Worm (Caenorhabditis elegans): ENCODE data around the gene E02H9.1.
A peak's percentile ranks its signal among the peaks of the same experiment; 100 is the strongest.
"Not testable (repeated sequence)": the region's sequence is repeated elsewhere in the genome, so short reads cannot be mapped to it uniquely, and the experiment has no call there.

Gene E02H9.1

ce11 chrIII:2426122-2426521 lies 42.2 kb upstream of the E02H9.1 start, which contains the start of gene W04B5.8:
Gene W04B5.8 (plus strand): TSS chrIII:2426316.
- TF ChIP-seq ccch-3 (GFP tag; optimal IDR thresholded peaks at IDR 0.05): no peak
- no peak for TF ChIP-seq B0019.2 (GFP tag; conservative IDR thresholded peaks at IDR 0.05)
- peak; percentile 76 for TF ChIP-seq hmg-1.2 (GFP tag; IDR thresholded peaks at IDR 0.05)

ce11 chrIII:2432925-2433324 lies 35.4 kb upstream of the E02H9.1 start:
- peak; percentile 56 for TF ChIP-seq hmg-1.2 (GFP tag; IDR thresholded peaks at IDR 0.05)
- no peak for TF ChIP-seq bed-1 (GFP tag; IDR thresholded peaks at IDR 0.05)
- no peak for TF ChIP-seq T07F8.4 (tag; optimal IDR thresholded peaks at IDR 0.05)

ce11 chrIII:2435373-2435772 lies 32.9 kb upstream of the E02H9.1 start, which contains the start of gene W04B5.6:
Gene W04B5.6 (minus strand): TSS chrIII:2435473.
- not testable (repeated sequence) for TF ChIP-seq egrh-3 (GFP tag; IDR thresholded peaks at IDR 0.05); athp-1 (tag; optimal IDR thresholded peaks at IDR 0.05); ztf-22 (GFP tag; optimal IDR thresholded peaks at IDR 0.05)

- TF ChIP-seq dox-1 (GFP tag; IDR thresholded peaks at IDR 0.05); ztf-28 (GFP tag; IDR thresholded peaks at IDR 0.05); B0019.2 (GFP tag; conservative IDR thresholded peaks at IDR 0.05): not testable (repeated sequence)
Measured at ce11 chrIII:2435805-2436204, 32.5 kb upstream of the E02H9.1 start, which contains the start of gene E02H9.6. Gene E02H9.6 (plus strand): TSS chrIII:2436105.

- no peak for TF ChIP-seq snpc-3.4 (tag; optimal IDR thresholded peaks at IDR 0.05)
- TF ChIP-seq lin-40 (tag; optimal IDR thresholded peaks at IDR 0.05): no peak
- no peak for TF ChIP-seq dox-1 (GFP tag; IDR thresholded peaks at IDR 0.05)
- no peak for TF ChIP-seq attf-6 (GFP tag; IDR thresholded peaks at IDR 0.05)
- TF ChIP-seq F37B4.10 (GFP tag; IDR thresholded peaks at IDR 0.05): no peak
- TF ChIP-seq F52B5.7 (tag; optimal IDR thresholded peaks at IDR 0.05): no peak
- no peak for TF ChIP-seq tbx-9 (tag; optimal IDR thresholded peaks at IDR 0.05; ENCODE audit: borderline replicate concordance)
- TF ChIP-seq cebp-1 (GFP tag; IDR thresholded peaks at IDR 0.05): no peak
- no peak for TF ChIP-seq cebp-1 (tag; optimal IDR thresholded peaks at IDR 0.05)
- TF ChIP-seq mel-28 (tag; optimal IDR thresholded peaks at IDR 0.05; ENCODE audit: borderline replicate concordance): no peak
- TF ChIP-seq ceh-100 (GFP tag; IDR thresholded peaks at IDR 0.05): no peak
- no peak for TF ChIP-seq F10E7.11 (tag; optimal IDR thresholded peaks at IDR 0.05)
- TF ChIP-seq let-526 (GFP tag; IDR thresholded peaks at IDR 0.05): no peak
- TF ChIP-seq gei-17 (GFP tag; optimal IDR thresholded peaks at IDR 0.05): no peak
- TF ChIP-seq nhr-90 (tag; optimal IDR thresholded peaks at IDR 0.05): no peak
Measured at ce11 chrIII:2438543-2438942, 29.7 kb upstream of the E02H9.1 start, which contains the start of gene E02H9.13. Gene E02H9.13 (minus strand): TSS chrIII:2438741.

- TF ChIP-seq nhr-80 (tag; optimal IDR thresholded peaks at IDR 0.05): peak; percentile 28
- no peak for TF ChIP-seq nfya-2 (GFP tag; IDR thresholded peaks at IDR 0.05)
Measured at ce11 chrIII:2445574-2446259, 22.6 kb upstream of the E02H9.1 start, which contains the start of the genes E02H9.7 and klo-2. Gene E02H9.7 (minus strand): TSS chrIII:2445674. Gene klo-2 (plus strand): TSS chrIII:2446209.

ce11 chrIII:2454757-2455306 lies 13.5 kb upstream of the E02H9.1 start, which contains the start of gene nhr-121:
Gene nhr-121 (minus strand): TSS chrIII:2454807.
- peak; percentile 81 for TF ChIP-seq nhr-80 (tag; optimal IDR thresholded peaks at IDR 0.05)
- no peak for TF ChIP-seq nhr-120 (GFP tag; IDR thresholded peaks at IDR 0.05)
- TF ChIP-seq hmg-1.2 (GFP tag; IDR thresholded peaks at IDR 0.05): peak; percentile 23; the same call in 1 of the 2 replicates
- TF ChIP-seq madf-6 (GFP tag; IDR thresholded peaks at IDR 0.05): no peak
- TF ChIP-seq snpc-1.1 (tag; optimal IDR thresholded peaks at IDR 0.05; ENCODE audit: insufficient read depth): no peak

All from whole organism, young adult.